Fruit fly (Drosophila melanogaster): ENCODE results near the gene Amnionless.

DNA sequence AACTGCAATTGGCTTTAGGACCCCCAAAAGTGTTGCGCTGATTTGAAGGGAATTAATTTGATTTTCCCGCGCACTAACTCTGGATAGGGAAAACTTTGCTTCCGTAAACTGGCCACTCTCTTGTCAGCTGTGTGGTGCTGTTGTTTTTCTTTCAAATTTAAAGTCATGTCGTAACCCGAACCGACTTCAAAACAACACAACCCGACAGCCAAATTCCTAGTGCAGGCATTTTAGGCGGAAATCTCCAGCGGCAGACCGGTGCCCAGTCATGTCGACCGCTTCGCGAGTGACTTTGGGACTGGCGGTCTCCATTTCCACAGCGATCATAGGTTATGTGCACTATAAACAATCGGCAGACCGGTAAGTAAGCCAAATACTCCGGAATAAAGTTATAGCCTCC, 3.4 kb upstream of the Amnionless start, which contains the start of gene CG11562:
- TF ChIP-seq Side (GFP tag; optimal IDR thresholded peaks at IDR 0.05) (no peak), gt (GFP tag; IDR thresholded peaks at IDR 0.05) (no peak), MTF-1 (GFP tag; optimal IDR thresholded peaks at IDR 0.05; ENCODE audit: borderline replicate concordance) (no peak), sima (GFP tag; optimal IDR thresholded peaks at IDR 0.05) (no peak), CG4617 (GFP tag; optimal IDR thresholded peaks at IDR 0.05; ENCODE audit: borderline replicate concordance) (no peak), psq (GFP tag; optimal IDR thresholded peaks at IDR 0.05) (no peak), maf-S (GFP tag; optimal IDR thresholded peaks at IDR 0.05) (no peak), HHEX (GFP tag; optimal IDR thresholded peaks at IDR 0.05) (no peak), Hmr (GFP tag; optimal IDR thresholded peaks at IDR 0.05) (no peak), eyg (GFP tag; optimal IDR thresholded peaks at IDR 0.05) (no peak), CG43689 (GFP tag; IDR thresholded peaks at IDR 0.05) (no peak)
